Worm (Caenorhabditis elegans) whole organism, mixed stage, embryonic: ENCODE results near the gene pals-34.

Experiments
- M03D4.4 ChIP-seq: sonication (generic microtip); optimal IDR thresholded peaks from 2 replicates; lab custom pipeline; 2017; ENCODE audit warnings: mild to moderate bottlenecking, missing genetic modification characterization, missing compliant biosample characterization
- bed-3 ChIP-seq: fragments of 200-800 bp; sonication (Bioruptor generic); optimal IDR thresholded peaks from 3 replicates; lab custom pipeline; 2018; ENCODE audit warnings: mild to moderate bottlenecking, missing genetic modification characterization, moderate library complexity, missing compliant biosample characterization
- blmp-1 ChIP-seq: fragments of 150-350 bp; optimal IDR thresholded peaks from 2 replicates; lab custom pipeline; 2014; ENCODE audit warnings: missing biosample characterization, missing genetic modification characterization
- ceh-39 ChIP-seq: fragments of 150-350 bp; optimal IDR thresholded peaks from 2 replicates; lab custom pipeline; 2014; ENCODE audit warnings: missing biosample characterization, missing genetic modification characterization
- ceh-43 ChIP-seq: fragments of 200-800 bp; sonication (Bioruptor generic); optimal IDR thresholded peaks from 2 replicates; lab custom pipeline; 2018; ENCODE audit warnings: mild to moderate bottlenecking, missing genetic modification characterization, moderate library complexity, missing compliant biosample characterization
- ces-1 ChIP-seq: fragments of 150-350 bp; optimal IDR thresholded peaks from 2 replicates; lab custom pipeline; 2014; ENCODE audit warnings: missing biosample characterization, missing genetic modification reagents, missing genetic modification characterization
- cnd-1 ChIP-seq: fragments of 200-800 bp; sonication (Bioruptor generic); optimal IDR thresholded peaks from 2 replicates; lab custom pipeline; 2018; ENCODE audit warnings: mild to moderate bottlenecking, missing genetic modification characterization, missing compliant biosample characterization
- drap-1 ChIP-seq: fragments of 200-800 bp; sonication (Bioruptor generic); optimal IDR thresholded peaks from 3 replicates; lab custom pipeline; 2018; ENCODE audit warnings: mild to moderate bottlenecking, missing genetic modification characterization, missing compliant biosample characterization
- elt-1 ChIP-seq: sonication (generic microtip); optimal IDR thresholded peaks from 2 replicates; lab custom pipeline; 2017; ENCODE audit warnings: missing genetic modification characterization, mild to moderate bottlenecking, missing compliant biosample characterization, antibody characterized with exemption, moderate library complexity, borderline replicate concordance; ENCODE audit not compliant: insufficient read depth
- elt-3 ChIP-seq: fragments of 150-350 bp; optimal IDR thresholded peaks from 2 replicates; lab custom pipeline; 2014; ENCODE audit warnings: missing biosample characterization, missing genetic modification characterization
- ham-2 ChIP-seq: fragments of 200-800 bp; sonication (Bioruptor generic); optimal IDR thresholded peaks from 2 replicates; lab custom pipeline; 2018; ENCODE audit warnings: mild to moderate bottlenecking, missing genetic modification characterization, missing compliant biosample characterization
- hlh-1 ChIP-seq: fragments of 150-350 bp; optimal IDR thresholded peaks from 2 replicates; lab custom pipeline; 2014; ENCODE audit warnings: missing biosample characterization, missing genetic modification reagents, missing genetic modification characterization
- lin-13 ChIP-seq: fragments of 150-350 bp; optimal IDR thresholded peaks from 2 replicates; lab custom pipeline; 2014; ENCODE audit warnings: missing biosample characterization, missing genetic modification characterization
- lin-32 ChIP-seq: fragments of 200-800 bp; sonication (Bioruptor generic); optimal IDR thresholded peaks from 2 replicates; lab custom pipeline; 2018; ENCODE audit warnings: mild to moderate bottlenecking, missing genetic modification characterization, missing compliant biosample characterization
- lsy-2 ChIP-seq: fragments of 150-350 bp; optimal IDR thresholded peaks from 2 replicates; lab custom pipeline; 2014; ENCODE audit warnings: missing biosample characterization, missing genetic modification characterization
- mab-5 ChIP-seq: fragments of 150-350 bp; optimal IDR thresholded peaks from 2 replicates; lab custom pipeline; 2014; ENCODE audit warnings: missing biosample characterization, missing genetic modification characterization
- mep-1 ChIP-seq: fragments of 150-350 bp; optimal IDR thresholded peaks from 2 replicates; lab custom pipeline; 2017; ENCODE audit warnings: missing biosample characterization, missing genetic modification reagents, missing genetic modification characterization, inconsistent platforms
- mls-2 ChIP-seq: sonication (generic microtip); optimal IDR thresholded peaks from 2 replicates; lab custom pipeline; 2016; ENCODE audit warnings: mild to moderate bottlenecking, missing genetic modification characterization, moderate library complexity, missing compliant biosample characterization
- nhr-12 ChIP-seq: fragments of 150-350 bp; optimal IDR thresholded peaks from 2 replicates; lab custom pipeline; 2014; ENCODE audit warnings: missing biosample characterization, missing genetic modification characterization
- nhr-2 ChIP-seq: fragments of 150-350 bp; optimal IDR thresholded peaks from 2 replicates; lab custom pipeline; 2014; ENCODE audit warnings: missing biosample characterization, missing genetic modification characterization
- nhr-237 ChIP-seq: fragments of 150-350 bp; optimal IDR thresholded peaks from 2 replicates; lab custom pipeline; 2014; ENCODE audit warnings: missing biosample characterization, missing genetic modification characterization
- nhr-28 ChIP-seq: fragments of 150-350 bp; optimal IDR thresholded peaks from 2 replicates; lab custom pipeline; 2014; ENCODE audit warnings: missing biosample characterization, missing genetic modification characterization
- nhr-76 ChIP-seq: sonication (generic microtip); optimal IDR thresholded peaks from 2 replicates; lab custom pipeline; 2017; ENCODE audit warnings: missing biosample characterization, missing genetic modification characterization
- pha-4 ChIP-seq: fragments of 150-350 bp; optimal IDR thresholded peaks from 2 replicates; lab custom pipeline; 2018; ENCODE audit warnings: missing biosample characterization, missing genetic modification reagents, missing genetic modification characterization
- sem-2 ChIP-seq: fragments of 200-800 bp; sonication (Bioruptor generic); optimal IDR thresholded peaks from 2 replicates; lab custom pipeline; 2018; ENCODE audit warnings: mild to moderate bottlenecking, missing genetic modification characterization, missing compliant biosample characterization
- snpc-4 ChIP-seq: fragments of 150-350 bp; optimal IDR thresholded peaks from 2 replicates; lab custom pipeline; 2014; ENCODE audit warnings: missing biosample characterization, missing genetic modification characterization
- sptf-1 ChIP-seq: sonication (generic microtip); optimal IDR thresholded peaks from 2 replicates; lab custom pipeline; 2017; ENCODE audit warnings: mild to moderate bottlenecking, missing genetic modification characterization, moderate library complexity, missing compliant biosample characterization
- tbx-8 ChIP-seq: fragments of 200-800 bp; sonication (Bioruptor generic); optimal IDR thresholded peaks from 2 replicates; lab custom pipeline; 2018; ENCODE audit warnings: mild to moderate bottlenecking, missing genetic modification characterization, moderate library complexity, missing compliant biosample characterization
- unc-120 ChIP-seq: sonication (generic microtip); optimal IDR thresholded peaks from 2 replicates; lab custom pipeline; 2017; ENCODE audit warnings: missing genetic modification characterization, missing compliant biosample characterization; ENCODE audit not compliant: poor library complexity, severe bottlenecking
- unc-39 ChIP-seq: fragments of 150-350 bp; optimal IDR thresholded peaks from 2 replicates; lab custom pipeline; 2014; ENCODE audit warnings: missing biosample characterization, missing genetic modification characterization
- zip-8 ChIP-seq: fragments of 150-350 bp; optimal IDR thresholded peaks from 2 replicates; lab custom pipeline; 2014; ENCODE audit warnings: missing biosample characterization, missing genetic modification characterization
- ztf-11 ChIP-seq: fragments of 150-350 bp; optimal IDR thresholded peaks from 2 replicates; lab custom pipeline; 2014; ENCODE audit warnings: missing biosample characterization, missing genetic modification characterization

The pals-34 gene

ce11 chrV:7954552-7954951, 1.7 kb downstream of the pals-34 start, which contains the start of gene F26D11.13:
TSS of gene F26D11.13 (minus strand) at chrV:7954652.
- TF ChIP-seq ces-1 (no peak), bed-3 (GFP tag; lab: Kevin White, UChicago) (no peak), pha-4 (tag; lab: Kevin White, UChicago) (no peak), unc-120 (no peak), lsy-2 (tag; lab: Kevin White, UChicago) (no peak), mab-5 (tag; lab: Kevin White, UChicago) (no peak), nhr-76 (tag; lab: Kevin White, UChicago) (no peak), unc-39 (tag; lab: Kevin White, UChicago) (no peak), hlh-1 (tag; lab: Kevin White, UChicago) (no peak), nhr-28 (tag; lab: Kevin White, UChicago) (no peak), mls-2 (no peak), M03D4.4 (tag; lab: Kevin White, UChicago) (no peak)
- TF ChIP-seq, all 35 proteins: peak for 0

- TF ChIP-seq lin-32 (GFP tag; lab: Kevin White, UChicago), result no peak
- TF ChIP-seq sem-2 (GFP tag; lab: Kevin White, UChicago), result no peak
- no peak for TF ChIP-seq tbx-8 (GFP tag; lab: Kevin White, UChicago)
- no peak for TF ChIP-seq elt-3 (tag; lab: Kevin White, UChicago)
- no peak for TF ChIP-seq lsy-2 (tag; lab: Kevin White, UChicago)
- no peak for TF ChIP-seq lin-13 (tag; lab: Kevin White, UChicago)
- no peak for TF ChIP-seq snpc-4
- no peak for TF ChIP-seq bed-3 (GFP tag; lab: Kevin White, UChicago)
- TF ChIP-seq ham-2 (GFP tag; lab: Kevin White, UChicago), result no peak
- no peak for TF ChIP-seq sptf-1 (tag; lab: Kevin White, UChicago)
- TF ChIP-seq nhr-237 (tag; lab: Kevin White, UChicago), result no peak
- no peak for TF ChIP-seq nhr-2
- TF ChIP-seq zip-8 (tag; lab: Kevin White, UChicago), result no peak
Observed at ce11 chrV:7952855-7953254, 3.4 kb downstream of the pals-34 start, which contains the start of gene clec-216. TSS of gene clec-216 (minus strand) at chrV:7952955.

ce11 chrV:7946229-7946628, 10.1 kb downstream of the pals-34 start:
- no peak for TF ChIP-seq bed-3 (GFP tag; lab: Kevin White, UChicago)
- no peak for TF ChIP-seq nhr-76 (tag; lab: Kevin White, UChicago)
- no peak for TF ChIP-seq pha-4 (tag; lab: Kevin White, UChicago)
- no peak for TF ChIP-seq mab-5 (tag; lab: Kevin White, UChicago)
- no peak for TF ChIP-seq M03D4.4 (tag; lab: Kevin White, UChicago)
- TF ChIP-seq ztf-11 (tag; lab: Kevin White, UChicago), result no peak
- TF ChIP-seq ceh-43, result no peak
- no peak for TF ChIP-seq nhr-28 (tag; lab: Kevin White, UChicago)
- TF ChIP-seq lin-13 (tag; lab: Kevin White, UChicago), result no peak
- no peak for TF ChIP-seq nhr-2
- TF ChIP-seq elt-1 (tag; lab: Kevin White, UChicago), result no peak
- no peak for TF ChIP-seq snpc-4
- TF ChIP-seq cnd-1 (tag; lab: Kevin White, UChicago), result no peak
- no peak for TF ChIP-seq sem-2 (GFP tag; lab: Kevin White, UChicago)
- TF ChIP-seq ceh-39 (tag; lab: Kevin White, UChicago), result no peak
- TF ChIP-seq blmp-1 (tag; lab: Kevin White, UChicago), result no peak
- no peak for TF ChIP-seq mls-2
- no peak for TF ChIP-seq zip-8 (tag; lab: Kevin White, UChicago)
- no peak for TF ChIP-seq ham-2 (GFP tag; lab: Kevin White, UChicago)
- no peak for TF ChIP-seq lin-32 (GFP tag; lab: Kevin White, UChicago)

ce11 chrV:7943568-7943967, 12.7 kb downstream of the pals-34 start, which contains the start of gene Y97E10B.1:
TSS of gene Y97E10B.1 (plus strand) at chrV:7943868.
- TF ChIP-seq ceh-39 (tag; lab: Kevin White, UChicago), result no peak
- TF ChIP-seq nhr-28 (tag; lab: Kevin White, UChicago), result no peak
- no peak for TF ChIP-seq lsy-2 (tag; lab: Kevin White, UChicago)
- TF ChIP-seq snpc-4, result no peak
- TF ChIP-seq ceh-43, result no peak
- TF ChIP-seq sptf-1 (tag; lab: Kevin White, UChicago), result no peak

- no peak for TF ChIP-seq nhr-12 (tag; lab: Kevin White, UChicago)
- TF ChIP-seq unc-39 (tag; lab: Kevin White, UChicago), result no peak
- TF ChIP-seq nhr-76 (tag; lab: Kevin White, UChicago), result no peak
- TF ChIP-seq elt-3 (tag; lab: Kevin White, UChicago), result no peak
- TF ChIP-seq mep-1, result no peak
- TF ChIP-seq cnd-1 (tag; lab: Kevin White, UChicago), result no peak
- no peak for TF ChIP-seq sptf-1 (tag; lab: Kevin White, UChicago)
- TF ChIP-seq ces-1, result no peak
- TF ChIP-seq sem-2 (GFP tag; lab: Kevin White, UChicago), result no peak
- TF ChIP-seq mls-2, result no peak
- TF ChIP-seq drap-1 (GFP tag; lab: Kevin White, UChicago), result no peak
- TF ChIP-seq lin-13 (tag; lab: Kevin White, UChicago), result no peak
- no peak for TF ChIP-seq hlh-1 (tag; lab: Kevin White, UChicago)
- no peak for TF ChIP-seq snpc-4
- TF ChIP-seq ztf-11 (tag; lab: Kevin White, UChicago), result no peak
- TF ChIP-seq pha-4 (tag; lab: Kevin White, UChicago), result no peak
Observed at ce11 chrV:7940299-7940698, 16.0 kb downstream of the pals-34 start, which contains the start of gene srt-53. TSS of gene srt-53 (minus strand) at chrV:7940399.
